Fruit fly (Drosophila melanogaster) whole organism, prepupa: ENCODE measurements around the gene MED20.

Experiments
- Blimp-1 ChIP-seq: fragments of 200-800 bp; sonication (Bioruptor generic); optimal IDR thresholded peaks from 3 replicates; lab custom pipeline; 2017; ENCODE audit warnings: missing biosample characterization, missing genetic modification characterization, mild to moderate bottlenecking, moderate library complexity, missing genetic modification reagents
- CG10631 ChIP-seq: fragments of 200-800 bp; sonication (Bioruptor generic); optimal IDR thresholded peaks from 2 replicates; lab custom pipeline; 2016; ENCODE audit warnings: missing biosample characterization, missing genetic modification characterization
- CG11294 ChIP-seq: fragments of 200-800 bp; sonication (Bioruptor generic); IDR thresholded peaks from 2 replicates; pipeline ENCODE4 v1.3.6; 2022; ENCODE audit warnings: missing biosample characterization, missing genetic modification characterization
- CG11762 ChIP-seq: fragments of 200-800 bp; sonication (Bioruptor generic); optimal IDR thresholded peaks from 3 replicates; lab custom pipeline; 2016; ENCODE audit warnings: missing biosample characterization, missing genetic modification characterization; ENCODE audit not compliant: insufficient read depth
- CG11902 ChIP-seq: fragments of 200-800 bp; sonication (Bioruptor generic); optimal IDR thresholded peaks from 3 replicates; lab custom pipeline; 2016; ENCODE audit warnings: missing biosample characterization, missing genetic modification characterization
- CG15336 ChIP-seq: fragments of 200-800 bp; sonication (Bioruptor generic); IDR thresholded peaks from 2 replicates; pipeline ENCODE4 v1.3.6; 2022; ENCODE audit warnings: missing biosample characterization, missing genetic modification characterization
- CG1621 ChIP-seq: fragments of 200-800 bp; sonication (Bioruptor generic); optimal IDR thresholded peaks from 3 replicates; lab custom pipeline; 2018; ENCODE audit warnings: missing biosample characterization, mild to moderate bottlenecking, missing genetic modification characterization
- CG3032 ChIP-seq: fragments of 200-800 bp; optimal IDR thresholded peaks from 2 replicates; lab custom pipeline; 2019; ENCODE audit warnings: missing biosample characterization, mild to moderate bottlenecking, missing genetic modification characterization, moderate library complexity
- CG31627 ChIP-seq: fragments of 200-800 bp; sonication (Bioruptor generic); optimal IDR thresholded peaks from 3 replicates; lab custom pipeline; 2016; ENCODE audit warnings: missing biosample characterization, missing genetic modification characterization
- CG32006 ChIP-seq: fragments of 200-800 bp; sonication (Bioruptor generic); optimal IDR thresholded peaks from 3 replicates; lab custom pipeline; 2017; ENCODE audit warnings: missing biosample characterization, mild to moderate bottlenecking, missing genetic modification characterization
- CG34406 ChIP-seq: fragments of 200-800 bp; sonication (Bioruptor generic); optimal IDR thresholded peaks from 3 replicates; lab custom pipeline; 2016; ENCODE audit warnings: missing biosample characterization, missing genetic modification characterization
- CG3919 ChIP-seq: fragments of 200-800 bp; sonication (Bioruptor generic); optimal IDR thresholded peaks from 3 replicates; lab custom pipeline; 2016; ENCODE audit warnings: missing biosample characterization, missing genetic modification characterization
- CG6276 ChIP-seq: fragments of 200-800 bp; sonication (Bioruptor generic); optimal IDR thresholded peaks from 2 replicates; lab custom pipeline; 2017; ENCODE audit warnings: missing biosample characterization, mild to moderate bottlenecking, missing genetic modification characterization
- CG6792 ChIP-seq: fragments of 200-800 bp; sonication (Bioruptor generic); optimal IDR thresholded peaks from 3 replicates; lab custom pipeline; 2016; ENCODE audit warnings: missing biosample characterization, missing genetic modification characterization
- CG7368 ChIP-seq: fragments of 200-800 bp; sonication (Bioruptor generic); optimal IDR thresholded peaks from 3 replicates; lab custom pipeline; 2016; ENCODE audit warnings: missing biosample characterization, missing genetic modification characterization
- CG8119 ChIP-seq: fragments of 200-800 bp; sonication (Bioruptor generic); IDR thresholded peaks from 3 replicates; pipeline ENCODE4 v1.3.6; 2022; ENCODE audit warnings: missing biosample characterization, missing genetic modification characterization
- CG9139 ChIP-seq: fragments of 200-800 bp; sonication (Bioruptor generic); optimal IDR thresholded peaks from 3 replicates; lab custom pipeline; 2017; ENCODE audit warnings: missing biosample characterization, mild to moderate bottlenecking, missing genetic modification characterization
- Eip75B ChIP-seq: fragments of 200-800 bp; sonication (Bioruptor generic); optimal IDR thresholded peaks from 3 replicates; lab custom pipeline; 2016; ENCODE audit warnings: missing biosample characterization, missing genetic modification characterization
- Eip93F ChIP-seq: fragments of 200-800 bp; sonication (Bioruptor generic); optimal IDR thresholded peaks from 2 replicates; lab custom pipeline; 2016; ENCODE audit warnings: missing biosample characterization, mild to moderate bottlenecking, missing genetic modification characterization
- Gug ChIP-seq: fragments of 200-800 bp; sonication (Bioruptor generic); IDR thresholded peaks from 2 replicates; pipeline ENCODE4 v1.3.6; 2022; ENCODE audit warnings: missing biosample characterization, missing genetic modification characterization
- Hr38 ChIP-seq: sonication (Bioruptor generic); optimal IDR thresholded peaks from 2 replicates; lab custom pipeline; 2016; ENCODE audit warnings: missing biosample characterization, missing genetic modification characterization
- Hr39 ChIP-seq: fragments of 200-800 bp; sonication (Bioruptor generic); optimal IDR thresholded peaks from 2 replicates; lab custom pipeline; 2016; ENCODE audit warnings: missing biosample characterization, missing genetic modification characterization
- Hr4 ChIP-seq: fragments of 200-800 bp; sonication (Bioruptor generic); optimal IDR thresholded peaks from 3 replicates; lab custom pipeline; 2016; ENCODE audit warnings: missing biosample characterization, missing genetic modification characterization
- Lpt ChIP-seq: fragments of 200-800 bp; sonication (Bioruptor generic); optimal IDR thresholded peaks from 3 replicates; lab custom pipeline; 2016; ENCODE audit warnings: missing biosample characterization, missing genetic modification characterization
- Met ChIP-seq: fragments of 200-800 bp; sonication (Bioruptor generic); optimal IDR thresholded peaks from 3 replicates; lab custom pipeline; 2016; ENCODE audit warnings: missing biosample characterization, missing genetic modification characterization
- Smox ChIP-seq: fragments of 200-800 bp; sonication (Bioruptor generic); optimal IDR thresholded peaks from 3 replicates; lab custom pipeline; 2016; ENCODE audit warnings: missing biosample characterization, missing genetic modification characterization
- Sox102F ChIP-seq: fragments of 200-800 bp; sonication (Bioruptor generic); optimal IDR thresholded peaks from 2 replicates; lab custom pipeline; 2016; ENCODE audit warnings: missing biosample characterization, mild to moderate bottlenecking, missing genetic modification characterization
- Sox15 ChIP-seq: fragments of 200-800 bp; sonication (Bioruptor generic); optimal IDR thresholded peaks from 3 replicates; lab custom pipeline; 2016; ENCODE audit warnings: missing biosample characterization, missing genetic modification characterization
- achi ChIP-seq: fragments of 200-800 bp; sonication (Bioruptor generic); optimal IDR thresholded peaks from 3 replicates; lab custom pipeline; 2016; ENCODE audit warnings: missing biosample characterization, missing genetic modification characterization
- acj6 ChIP-seq: fragments of 200-800 bp; sonication (Bioruptor generic); optimal IDR thresholded peaks from 3 replicates; lab custom pipeline; 2016; ENCODE audit warnings: missing biosample characterization, missing genetic modification characterization
- cyc ChIP-seq: fragments of 200-800 bp; sonication (Bioruptor generic); optimal IDR thresholded peaks from 3 replicates; lab custom pipeline; 2016; ENCODE audit warnings: missing biosample characterization, missing genetic modification characterization
- dsx ChIP-seq: fragments of 200-800 bp; optimal IDR thresholded peaks from 3 replicates; lab custom pipeline; 2019; ENCODE audit warnings: missing biosample characterization, mild to moderate bottlenecking, missing genetic modification characterization, moderate library complexity; ENCODE audit not compliant: poor library complexity, severe bottlenecking
- eg ChIP-seq: fragments of 200-800 bp; sonication (Bioruptor generic); IDR thresholded peaks from 3 replicates; pipeline ENCODE4 v1.3.6; 2022; ENCODE audit warnings: missing biosample characterization, missing genetic modification characterization
- fd85E ChIP-seq: fragments of 200-800 bp; sonication (Bioruptor generic); optimal IDR thresholded peaks from 3 replicates; lab custom pipeline; 2016; ENCODE audit warnings: missing biosample characterization, missing genetic modification characterization
- fkh ChIP-seq: fragments of 200-800 bp; sonication (Bioruptor generic); optimal IDR thresholded peaks from 3 replicates; lab custom pipeline; 2017; ENCODE audit warnings: missing biosample characterization, mild to moderate bottlenecking, missing genetic modification characterization, moderate library complexity
- lz ChIP-seq: fragments of 200-800 bp; sonication (Bioruptor generic); optimal IDR thresholded peaks from 3 replicates; lab custom pipeline; 2016; ENCODE audit warnings: missing biosample characterization, missing genetic modification characterization
- net ChIP-seq: fragments of 200-800 bp; sonication (Bioruptor generic); optimal IDR thresholded peaks from 3 replicates; lab custom pipeline; 2016; ENCODE audit warnings: missing biosample characterization, missing genetic modification characterization
- pdm3 ChIP-seq: fragments of 200-800 bp; sonication (Bioruptor generic); optimal IDR thresholded peaks from 3 replicates; lab custom pipeline; 2016; ENCODE audit warnings: missing biosample characterization, missing genetic modification characterization
- salr ChIP-seq, 2 experiments: fragments of 200-800 bp; sonication (Bioruptor generic); optimal IDR thresholded peaks; 3 replicates each; lab custom pipeline; 2016 to 2018; ENCODE audit warnings: missing biosample characterization in 2 of 2, missing genetic modification characterization in 2 of 2, mild to moderate bottlenecking in 1 of 2
- spab ChIP-seq: fragments of 200-800 bp; sonication (Bioruptor generic); optimal IDR thresholded peaks from 2 replicates; lab custom pipeline; 2017; ENCODE audit warnings: missing biosample characterization, mild to moderate bottlenecking, missing genetic modification characterization, missing genetic modification reagents
- ss ChIP-seq, 2 experiments: fragments of 200-800 bp; sonication (Bioruptor generic); optimal IDR thresholded peaks; 2 replicates in 1 of 2; 3 replicates in 1 of 2; lab custom pipeline; 2017 to 2018; ENCODE audit warnings: mild to moderate bottlenecking in 2 of 2, missing biosample characterization in 2 of 2, missing genetic modification characterization in 2 of 2, moderate library complexity in 1 of 2
- svp ChIP-seq: fragments of 200-800 bp; sonication (Bioruptor generic); peaks from one replicate; lab custom pipeline; 2016; ENCODE audit warnings: missing biosample characterization, missing genetic modification characterization
- vri ChIP-seq: fragments of 200-800 bp; sonication (Bioruptor generic); optimal IDR thresholded peaks from 3 replicates; lab custom pipeline; 2016; ENCODE audit warnings: missing biosample characterization, mild to moderate bottlenecking, missing genetic modification characterization

The MED20 gene

DNA sequence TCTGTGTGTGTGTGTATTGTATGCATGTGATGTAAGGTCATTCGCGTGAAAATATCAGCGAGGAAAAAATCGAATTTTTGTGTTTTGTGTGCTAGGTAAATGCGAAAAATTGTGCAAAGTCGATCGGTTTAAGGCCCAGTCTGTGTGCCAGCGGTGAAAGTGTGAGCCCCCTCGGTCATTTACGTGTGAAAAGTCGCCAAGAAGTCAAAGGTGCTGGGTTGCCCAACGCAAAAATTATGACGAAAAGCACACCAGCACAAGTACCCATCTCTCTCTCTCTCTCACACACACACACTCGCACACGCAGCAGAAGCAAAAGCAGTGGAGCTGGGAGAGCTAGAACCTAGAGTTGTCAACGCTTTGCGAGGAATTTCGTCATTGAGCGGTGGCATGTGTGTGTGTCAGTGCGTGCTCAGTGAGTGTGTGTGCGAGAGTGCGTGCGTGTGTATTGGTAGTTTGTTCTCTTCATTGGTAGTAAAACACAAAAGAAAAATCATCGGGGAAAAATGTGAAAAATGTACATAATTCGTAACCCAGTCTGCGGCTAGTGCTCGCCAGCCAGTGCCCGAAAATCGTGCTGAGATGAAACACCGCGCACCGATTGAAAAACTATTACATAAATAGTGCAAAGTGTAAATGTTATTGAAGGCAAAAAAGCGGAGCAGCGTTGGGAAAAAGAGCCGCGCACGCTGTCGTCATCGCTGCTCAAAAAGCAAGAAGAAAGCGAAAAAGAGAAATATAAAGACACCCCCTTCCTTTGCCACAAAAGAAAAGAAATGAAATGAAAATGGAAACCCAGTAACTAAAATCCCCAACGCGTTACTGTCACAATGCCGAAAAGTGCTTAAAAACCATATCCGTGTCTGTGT lies 11.0 kb upstream of the MED20 start (continued):
- TF ChIP-seq Smox (GFP tag; lab: Kevin White, UChicago) (no peak), cyc (GFP tag; lab: Kevin White, UChicago) (no peak), Hr39 (GFP tag; lab: Kevin White, UChicago) (no peak), lz (GFP tag; lab: Kevin White, UChicago) (no peak), CG11294 (GFP tag; lab: Robert Waterston, UW) (no peak), dsx (GFP tag; lab: Kevin White, UChicago) (peak; percentile 26), vri (peak; percentile 93), ss (GFP tag; optimal IDR thresholded peaks at IDR 0.05; lab: Kevin White, UChicago) (peak; percentile 50 to 62), CG8119 (peak; percentile 54; the same call in 1 of the 3 replicates), CG11762 (no peak), Gug (no peak), Hr38 (GFP tag; lab: Kevin White, UChicago) (no peak), fd85E (peak; percentile 27), Lpt (GFP tag; lab: Kevin White, UChicago) (peak; percentile 41), CG6276 (GFP tag; lab: Kevin White, UChicago) (no peak), eg (GFP tag; lab: Robert Waterston, UW) (peak; percentile 50; the same call in 2 of the 3 replicates), CG9139 (GFP tag; lab: Kevin White, UChicago) (peak; percentile 7), CG1621 (no peak), Sox15 (GFP tag; lab: Kevin White, UChicago) (no peak), Hr4 (no peak), pdm3 (GFP tag; lab: Kevin White, UChicago) (no peak), CG10631 (GFP tag; lab: Kevin White, UChicago) (no peak), net (GFP tag; lab: Kevin White, UChicago) (peak; percentile 30), CG15336 (no peak; the same call in 1 of the 2 replicates), CG7368 (GFP tag; lab: Kevin White, UChicago) (no peak), Eip93F (GFP tag; lab: Kevin White, UChicago) (no peak), CG3919 (GFP tag; lab: Kevin White, UChicago) (peak; percentile 6), CG6792 (no peak), CG34406 (no peak), Met (GFP tag; lab: Kevin White, UChicago) (no peak), CG32006 (no peak), salr (GFP tag; optimal IDR thresholded peaks at IDR 0.05; lab: Kevin White, UChicago) (peak in 1 of 2 experiments; percentile 51), CG31627 (no peak), Eip75B (GFP tag; lab: Kevin White, UChicago) (no peak), Sox102F (GFP tag; lab: Kevin White, UChicago) (no peak), achi (GFP tag; lab: Kevin White, UChicago) (no peak)

DNA sequence CACCGCTTCAGTTG lies 10.6 kb upstream of the MED20 start, which contains the start of gene Bsg:
Gene Bsg, plus strand, starts transcription at position 8 of the 14 bp plus-strand sequence.
- TF ChIP-seq Blimp-1 (no peak), CG11902 (no peak), CG10631 (GFP tag; lab: Kevin White, UChicago) (no peak), Hr39 (GFP tag; lab: Kevin White, UChicago) (no peak), CG9139 (GFP tag; lab: Kevin White, UChicago) (no peak), spab (GFP tag; lab: Kevin White, UChicago) (no peak), acj6 (GFP tag; lab: Kevin White, UChicago) (no peak), pdm3 (GFP tag; lab: Kevin White, UChicago) (no peak), svp (no peak), CG3032 (no peak), fd85E (no peak), Hr4 (no peak), fkh (no peak), CG3919 (GFP tag; lab: Kevin White, UChicago) (no peak)
